4 fruit fly cellular contexts compared by ENCODE assay signal in the genomic region with DNA sequence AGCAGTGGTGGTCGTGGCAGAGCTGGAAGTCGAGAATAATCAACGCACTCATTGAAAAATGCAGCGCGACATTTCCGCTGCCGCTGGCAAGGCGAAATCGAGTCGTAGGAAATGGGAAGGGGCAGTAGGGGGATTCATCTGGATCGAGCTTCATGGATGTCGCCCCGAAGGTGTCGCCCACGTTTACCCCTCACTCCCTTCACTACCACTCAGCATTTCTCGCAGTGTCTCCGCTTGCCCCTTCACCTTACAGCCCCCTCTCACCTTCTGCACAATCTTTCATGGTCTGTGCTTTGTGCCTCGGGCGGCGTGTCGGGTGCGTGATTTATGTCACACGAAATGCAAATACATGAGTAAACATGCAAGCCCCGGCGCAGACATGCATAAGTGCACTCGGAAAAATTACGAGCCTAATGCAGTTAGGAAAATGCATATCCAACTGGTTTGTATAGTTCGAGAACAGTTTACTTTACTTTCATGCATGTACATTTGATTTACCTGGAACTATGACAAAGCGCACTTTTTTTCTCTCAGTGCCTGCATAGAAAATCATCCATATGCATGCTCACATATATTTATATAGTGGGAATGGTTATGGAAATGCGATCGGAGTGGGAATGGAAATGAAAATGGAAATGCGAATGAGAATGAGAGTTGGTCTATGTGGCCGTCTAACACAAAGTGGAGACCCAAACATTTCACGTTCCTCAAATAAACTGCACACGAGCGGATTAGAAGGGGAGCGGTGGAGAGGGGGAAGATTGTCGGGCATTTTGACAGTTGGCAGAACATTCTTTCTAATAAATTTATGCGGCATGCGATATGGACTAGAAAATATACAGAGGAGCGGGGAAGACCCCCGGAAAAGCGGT.
A peak's percentile ranks its signal among the peaks of the same experiment; 100 is the strongest.
TF ChIP-seq lines count a peak whose summit lies in the region.

No protein-coding gene starts in this region.

TF ChIP-seq in whole organism, embryonic, 481 proteins besides CTCF, POLR2A, EP300 and RAD21 (continued from another document and continues in another):
- TF ChIP-seq Camta (GFP tag; optimal IDR thresholded peaks at IDR 0.05; lab: Kevin White, UChicago) (peak; percentile 92), gsb (GFP tag; IDR thresholded peaks at IDR 0.05; lab: Robert Waterston, UW) (no peak), CG17829 (tag; optimal IDR thresholded peaks at IDR 0.05; lab: Kevin White, UChicago) (peak; percentile 93), pzg (GFP tag; optimal IDR thresholded peaks at IDR 0.05; lab: Kevin White, UChicago) (no peak), tio (GFP tag; optimal IDR thresholded peaks at IDR 0.05; lab: Kevin White, UChicago) (peak; percentile 88), CG8924 (tag; optimal IDR thresholded peaks at IDR 0.05; lab: Kevin White, UChicago) (peak; percentile 88), hkb (optimal IDR thresholded peaks at IDR 0.05; lab: Kevin White, UChicago) (no peak), hkb (GFP tag; IDR thresholded peaks at IDR 0.05; lab: Robert Waterston, UW) (peak; percentile 86), CG10366 (GFP tag; IDR thresholded peaks at IDR 0.05; lab: Robert Waterston, UW) (peak; percentile 89), CG10274 (GFP tag; optimal IDR thresholded peaks at IDR 0.05; lab: Kevin White, UChicago) (peak; percentile 49), dan (GFP tag; IDR thresholded peaks at IDR 0.05; lab: Robert Waterston, UW) (peak; percentile 57; the same call in 1 of the 2 replicates), her (GFP tag; optimal IDR thresholded peaks at IDR 0.05; lab: Kevin White, UChicago) (peak; percentile 86), CoRest (tag; optimal IDR thresholded peaks at IDR 0.05; lab: Kevin White, UChicago) (peak; percentile 92), vvl (GFP tag; IDR thresholded peaks at IDR 0.05; lab: Robert Waterston, UW) (peak; percentile 99), lilli (GFP tag; optimal IDR thresholded peaks at IDR 0.05; lab: Kevin White, UChicago) (peak; percentile 75), CG8944 (GFP tag; optimal IDR thresholded peaks at IDR 0.05; lab: Kevin White, UChicago) (peak; percentile 91), cato (GFP tag; optimal IDR thresholded peaks at IDR 0.05; lab: Kevin White, UChicago; ENCODE audit: borderline replicate concordance) (peak; percentile 76), Ada2b (GFP tag; IDR thresholded peaks at IDR 0.05; lab: Robert Waterston, UW) (peak; percentile 75), Pdp1 (GFP tag; optimal IDR thresholded peaks at IDR 0.05; lab: Kevin White, UChicago) (peak; percentile 91 to 93), row (GFP tag; IDR thresholded peaks at IDR 0.05; lab: Robert Waterston, UW) (peak; percentile 83), CG11247 (GFP tag; IDR thresholded peaks at IDR 0.05; lab: Robert Waterston, UW) (peak; percentile 78), TFAM (GFP tag; optimal IDR thresholded peaks at IDR 0.05; lab: Kevin White, UChicago) (peak; percentile 70), gt (GFP tag; IDR thresholded peaks at IDR 0.05; lab: Robert Waterston, UW) (peak; percentile 94), sens-2 (GFP tag; IDR thresholded peaks at IDR 0.05; lab: Robert Waterston, UW) (peak; percentile 91), sim (GFP tag; IDR thresholded peaks at IDR 0.05; lab: Robert Waterston, UW) (peak; percentile 89), sr (GFP tag; IDR thresholded peaks at IDR 0.05; lab: Robert Waterston, UW) (peak; percentile 94), HmgD (GFP tag; optimal IDR thresholded peaks at IDR 0.05; lab: Kevin White, UChicago) (peak; percentile 70), CG12769 (tag; optimal IDR thresholded peaks at IDR 0.05; lab: Kevin White, UChicago) (peak; percentile 89), CG17568 (GFP tag; optimal IDR thresholded peaks at IDR 0.05; lab: Kevin White, UChicago) (peak; percentile 75), CG7745 (tag; optimal IDR thresholded peaks at IDR 0.05; lab: Kevin White, UChicago) (no peak)

TF ChIP-seq in whole organism, prepupa, 60 proteins besides CTCF, POLR2A, EP300 and RAD21 (continued from another document and continues in another):
- peak; percentile 85 for TF ChIP-seq CG11294 (GFP tag; IDR thresholded peaks at IDR 0.05; lab: Robert Waterston, UW)
- TF ChIP-seq fd59A (GFP tag; optimal IDR thresholded peaks at IDR 0.05; lab: Kevin White, UChicago): peak; percentile 71
- TF ChIP-seq CG7368 (GFP tag; optimal IDR thresholded peaks at IDR 0.05; lab: Kevin White, UChicago): peak; percentile 89
- TF ChIP-seq CG34406 (GFP tag; optimal IDR thresholded peaks at IDR 0.05; lab: Kevin White, UChicago): peak; percentile 69
- TF ChIP-seq Sox102F (GFP tag; optimal IDR thresholded peaks at IDR 0.05; lab: Kevin White, UChicago): peak; percentile 76
- peak; percentile 87 for TF ChIP-seq acj6 (GFP tag; optimal IDR thresholded peaks at IDR 0.05; lab: Kevin White, UChicago)
- peak; percentile 90 for TF ChIP-seq svp (GFP tag; lab: Kevin White, UChicago)
- peak; percentile 68 for TF ChIP-seq CG11902 (GFP tag; optimal IDR thresholded peaks at IDR 0.05; lab: Kevin White, UChicago)
- TF ChIP-seq cyc (GFP tag; optimal IDR thresholded peaks at IDR 0.05; lab: Kevin White, UChicago): peak; percentile 81
- peak; percentile 90 for TF ChIP-seq OdsH (GFP tag; optimal IDR thresholded peaks at IDR 0.05; lab: Kevin White, UChicago)
- TF ChIP-seq CG10631 (GFP tag; optimal IDR thresholded peaks at IDR 0.05; lab: Kevin White, UChicago): peak; percentile 88
- TF ChIP-seq topi (GFP tag; optimal IDR thresholded peaks at IDR 0.05; lab: Kevin White, UChicago): peak; percentile 76
- peak; percentile 78 for TF ChIP-seq Hr39 (GFP tag; optimal IDR thresholded peaks at IDR 0.05; lab: Kevin White, UChicago)
- peak; percentile 28 for TF ChIP-seq vri (GFP tag; optimal IDR thresholded peaks at IDR 0.05; lab: Kevin White, UChicago)
- TF ChIP-seq net (GFP tag; optimal IDR thresholded peaks at IDR 0.05; lab: Kevin White, UChicago): peak; percentile 88
- TF ChIP-seq dsx (GFP tag; optimal IDR thresholded peaks at IDR 0.05; lab: Kevin White, UChicago; ENCODE audit: poor library complexity, severe bottlenecking): peak; percentile 81
- peak; percentile 86 for TF ChIP-seq achi (GFP tag; optimal IDR thresholded peaks at IDR 0.05; lab: Kevin White, UChicago)
- TF ChIP-seq CG6792 (GFP tag; optimal IDR thresholded peaks at IDR 0.05; lab: Kevin White, UChicago): peak; percentile 78
- peak; percentile 84 for TF ChIP-seq CG1621 (tag; optimal IDR thresholded peaks at IDR 0.05; lab: Kevin White, UChicago)
- peak; percentile 15 for TF ChIP-seq CG6854 (GFP tag; optimal IDR thresholded peaks at IDR 0.05; lab: Kevin White, UChicago)
- peak; percentile 87 for TF ChIP-seq Ets96B (tag; optimal IDR thresholded peaks at IDR 0.05; lab: Kevin White, UChicago)
- TF ChIP-seq Lpt (GFP tag; optimal IDR thresholded peaks at IDR 0.05; lab: Kevin White, UChicago): peak; percentile 89
- peak; percentile 71 for TF ChIP-seq CG11762 (GFP tag; optimal IDR thresholded peaks at IDR 0.05; lab: Kevin White, UChicago; ENCODE audit: insufficient read depth)
- TF ChIP-seq Sox14 (GFP tag; optimal IDR thresholded peaks at IDR 0.05; lab: Kevin White, UChicago): peak; percentile 89
- peak; percentile 87 for TF ChIP-seq Gug (GFP tag; IDR thresholded peaks at IDR 0.05; lab: Robert Waterston, UW)
- TF ChIP-seq lz (GFP tag; optimal IDR thresholded peaks at IDR 0.05; lab: Kevin White, UChicago): peak; percentile 73
- peak; percentile 81 for TF ChIP-seq CG6276 (GFP tag; optimal IDR thresholded peaks at IDR 0.05; lab: Kevin White, UChicago)
- peak; percentile 81 for TF ChIP-seq CG3032 (tag; optimal IDR thresholded peaks at IDR 0.05; lab: Kevin White, UChicago)
- peak; percentile 90 for TF ChIP-seq CG8119 (GFP tag; IDR thresholded peaks at IDR 0.05; lab: Robert Waterston, UW)
- peak; percentile 89 for TF ChIP-seq CG15336 (GFP tag; IDR thresholded peaks at IDR 0.05; lab: Robert Waterston, UW)
- peak; percentile 83 for TF ChIP-seq CG4318 (GFP tag; optimal IDR thresholded peaks at IDR 0.05; lab: Kevin White, UChicago)

TF ChIP-seq in whole organism, pupa, 21 proteins besides CTCF, POLR2A, EP300 and RAD21 (continued from another document):
- peak; percentile 77 for TF ChIP-seq CG34367 (tag; optimal IDR thresholded peaks at IDR 0.05; lab: Kevin White, UChicago)

TF ChIP-seq in whole organism, wandering third instar larva, 38 proteins besides CTCF, POLR2A, EP300 and RAD21 (continued from another document):
- no peak for TF ChIP-seq Dif (GFP tag; optimal IDR thresholded peaks at IDR 0.05; lab: Kevin White, UChicago; ENCODE audit: partially characterized antibody)
- TF ChIP-seq CrebA (GFP tag; optimal IDR thresholded peaks at IDR 0.05; lab: Kevin White, UChicago; ENCODE audit: borderline replicate concordance): no peak
- TF ChIP-seq Rel (GFP tag; optimal IDR thresholded peaks at IDR 0.05; lab: Kevin White, UChicago): no peak
- TF ChIP-seq Rel (tag; optimal IDR thresholded peaks at IDR 0.05; lab: Kevin White, UChicago): no peak
- TF ChIP-seq N (GFP tag; optimal IDR thresholded peaks at IDR 0.05; lab: Kevin White, UChicago): no peak
- TF ChIP-seq HLH106 (tag; optimal IDR thresholded peaks at IDR 0.05; lab: Kevin White, UChicago): peak; percentile 46
- TF ChIP-seq lola (GFP tag; optimal IDR thresholded peaks at IDR 0.05; lab: Kevin White, UChicago): no peak
- no peak for TF ChIP-seq Abd-B (GFP tag; optimal IDR thresholded peaks at IDR 0.05; lab: Kevin White, UChicago)
- TF ChIP-seq sv (GFP tag; optimal IDR thresholded peaks at IDR 0.05; lab: Kevin White, UChicago): peak; percentile 75
- TF ChIP-seq dl (GFP tag; optimal IDR thresholded peaks at IDR 0.05; lab: Kevin White, UChicago; ENCODE audit: insufficient read depth in 1 of 2, partially characterized antibody in 2 of 2): no peak
- TF ChIP-seq usp (GFP tag; optimal IDR thresholded peaks at IDR 0.05; lab: Kevin White, UChicago): no peak
- peak; percentile 43 for TF ChIP-seq Hnf4 (GFP tag; optimal IDR thresholded peaks at IDR 0.05; lab: Kevin White, UChicago)
- no peak for TF ChIP-seq brk (GFP tag; optimal IDR thresholded peaks at IDR 0.05; lab: Kevin White, UChicago)
- no peak for TF ChIP-seq Myc (optimal IDR thresholded peaks at IDR 0.05; lab: Kevin White, UChicago)
- TF ChIP-seq tai (GFP tag; optimal IDR thresholded peaks at IDR 0.05; lab: Kevin White, UChicago): peak; percentile 6
- peak; percentile 32 for TF ChIP-seq Sp1 (GFP tag; optimal IDR thresholded peaks at IDR 0.05; lab: Kevin White, UChicago)
TF ChIP-seq in whole organism, wandering third instar larva: peak in this region for 16.
